Worm (Caenorhabditis elegans) whole organism, young adult: ENCODE data around the gene sre-32.

Experiments used
- B0336.3 ChIP-seq: fragments of 200-800 bp; sonication (Bioruptor generic); IDR thresholded peaks from 2 replicates; pipeline ENCODE4 v1.3.6; 2022; ENCODE audit warnings: missing genetic modification characterization, missing compliant biosample characterization
- F22D6.2 ChIP-seq: sonication (generic microtip); optimal IDR thresholded peaks from 2 replicates; lab custom pipeline; 2016; ENCODE audit warnings: mild to moderate bottlenecking, missing genetic modification characterization, missing compliant biosample characterization
- F23B12.7 ChIP-seq: sonication (generic microtip); optimal IDR thresholded peaks from 2 replicates; lab custom pipeline; 2017; ENCODE audit warnings: missing genetic modification characterization, mild to moderate bottlenecking, missing compliant biosample characterization, antibody characterized with exemption, moderate library complexity; ENCODE audit not compliant: insufficient read depth
- F33H1.4 ChIP-seq: fragments of 200-800 bp; sonication (Bioruptor generic); IDR thresholded peaks from 2 replicates; pipeline ENCODE4 v1.3.6; 2022; ENCODE audit warnings: missing genetic modification reagents, missing genetic modification characterization, missing compliant biosample characterization
- F37B4.10 ChIP-seq: fragments of 200-800 bp; sonication (Bioruptor generic); IDR thresholded peaks from 2 replicates; pipeline ENCODE4 v1.3.6; 2022; ENCODE audit warnings: missing genetic modification characterization, missing compliant biosample characterization
- F55B11.4 ChIP-seq: sonication (generic microtip); optimal IDR thresholded peaks from 2 replicates; lab custom pipeline; 2016; ENCODE audit warnings: missing compliant biosample characterization, missing genetic modification characterization, borderline replicate concordance; ENCODE audit not compliant: insufficient read depth
- T07F8.4 ChIP-seq: sonication (generic microtip); optimal IDR thresholded peaks from 2 replicates; lab custom pipeline; 2016; ENCODE audit warnings: mild to moderate bottlenecking, missing genetic modification characterization, moderate library complexity, missing compliant biosample characterization
- Y53G8AR.9 ChIP-seq: fragments of 200-800 bp; sonication (Bioruptor generic); conservative IDR thresholded peaks from 2 replicates; pipeline ENCODE4 v1.3.6; 2022; ENCODE audit warnings: missing genetic modification reagents, missing genetic modification characterization, missing compliant biosample characterization
- Y79H2A.3 ChIP-seq: fragments of 200-800 bp; sonication (Bioruptor generic); conservative IDR thresholded peaks from 2 replicates; pipeline ENCODE4 v1.3.6; 2022; ENCODE audit warnings: missing genetic modification reagents, missing genetic modification characterization, missing compliant biosample characterization
- atf-7 ChIP-seq: sonication (generic microtip); optimal IDR thresholded peaks from 2 replicates; lab custom pipeline; 2017; ENCODE audit warnings: mild to moderate bottlenecking, missing genetic modification characterization, missing compliant biosample characterization
- athp-1 ChIP-seq: sonication (generic microtip); optimal IDR thresholded peaks from 2 replicates; lab custom pipeline; 2017; ENCODE audit warnings: mild to moderate bottlenecking, missing genetic modification characterization, missing compliant biosample characterization
- attf-6 ChIP-seq: fragments of 200-800 bp; sonication (Bioruptor generic); IDR thresholded peaks from 2 replicates; pipeline ENCODE4 v1.3.6; 2022; ENCODE audit warnings: missing genetic modification reagents, missing genetic modification characterization, missing compliant biosample characterization
- bed-2 ChIP-seq: fragments of 200-800 bp; sonication (Bioruptor generic); IDR thresholded peaks from 2 replicates; pipeline ENCODE4 v1.3.6; 2022; ENCODE audit warnings: missing genetic modification reagents, missing genetic modification characterization, missing compliant biosample characterization
- cebp-2 ChIP-seq: fragments of 200-800 bp; sonication (Bioruptor generic); IDR thresholded peaks from 2 replicates; pipeline ENCODE4 v1.3.6; 2022; ENCODE audit warnings: missing genetic modification characterization, missing compliant biosample characterization
- ceh-100 ChIP-seq: fragments of 200-800 bp; sonication (Bioruptor generic); IDR thresholded peaks from 2 replicates; pipeline ENCODE4 v1.3.6; 2022; ENCODE audit warnings: missing genetic modification reagents, missing genetic modification characterization, missing compliant biosample characterization
- ceh-58 ChIP-seq: fragments of 200-800 bp; sonication (Bioruptor generic); IDR thresholded peaks from 2 replicates; pipeline ENCODE4 v1.3.6; 2022; ENCODE audit warnings: missing genetic modification characterization, missing compliant biosample characterization
- ceh-91 ChIP-seq: fragments of 200-800 bp; sonication (Bioruptor generic); IDR thresholded peaks from 2 replicates; pipeline ENCODE4 v1.3.6; 2022; ENCODE audit warnings: missing genetic modification reagents, missing genetic modification characterization, missing compliant biosample characterization
- dox-1 ChIP-seq: fragments of 200-800 bp; sonication (Bioruptor generic); IDR thresholded peaks from 2 replicates; pipeline ENCODE4 v1.3.6; 2022; ENCODE audit warnings: missing genetic modification reagents, missing genetic modification characterization, missing compliant biosample characterization
- dpl-1 ChIP-seq: fragments of 150-350 bp; optimal IDR thresholded peaks from 2 replicates; lab custom pipeline; 2014; ENCODE audit warnings: missing biosample characterization, missing genetic modification reagents, missing genetic modification characterization
- efl-1 ChIP-seq: fragments of 150-350 bp; optimal IDR thresholded peaks from 2 replicates; lab custom pipeline; 2014; ENCODE audit warnings: missing biosample characterization, missing genetic modification reagents, missing genetic modification characterization
- egl-18 ChIP-seq: fragments of 200-800 bp; sonication (Bioruptor generic); IDR thresholded peaks from 2 replicates; pipeline ENCODE4 v1.3.6; 2022; ENCODE audit warnings: missing genetic modification reagents, missing genetic modification characterization, missing compliant biosample characterization
- egl-44 ChIP-seq: fragments of 200-800 bp; sonication (Bioruptor generic); IDR thresholded peaks from 2 replicates; pipeline ENCODE4 v1.3.6; 2022; ENCODE audit warnings: missing genetic modification reagents, missing genetic modification characterization, missing compliant biosample characterization
- egrh-3 ChIP-seq: fragments of 200-800 bp; sonication (Bioruptor generic); IDR thresholded peaks from 2 replicates; pipeline ENCODE4 v1.3.6; 2022; ENCODE audit warnings: missing genetic modification reagents, missing genetic modification characterization, missing compliant biosample characterization
- fkh-3 ChIP-seq: sonication (generic microtip); optimal IDR thresholded peaks from 2 replicates; lab custom pipeline; 2016; ENCODE audit warnings: mild to moderate bottlenecking, missing genetic modification characterization, missing compliant biosample characterization
- hlh-12 ChIP-seq: sonication (generic microtip); optimal IDR thresholded peaks from 2 replicates; lab custom pipeline; 2016; ENCODE audit warnings: missing genetic modification characterization, missing compliant biosample characterization
- hmg-1.2 ChIP-seq: fragments of 200-800 bp; sonication (Bioruptor generic); IDR thresholded peaks from 2 replicates; pipeline ENCODE4 v1.3.6; 2022; ENCODE audit warnings: missing genetic modification reagents, missing genetic modification characterization, missing compliant biosample characterization
- let-526 ChIP-seq: fragments of 200-800 bp; sonication (Bioruptor generic); IDR thresholded peaks from 2 replicates; pipeline ENCODE4 v1.3.6; 2022; ENCODE audit warnings: missing genetic modification reagents, missing genetic modification characterization, missing compliant biosample characterization
- lin-26 ChIP-seq: fragments of 200-800 bp; sonication (Bioruptor generic); IDR thresholded peaks from 2 replicates; pipeline ENCODE4 v1.3.6; 2022; ENCODE audit warnings: missing genetic modification reagents, missing genetic modification characterization, missing compliant biosample characterization
- lin-35 ChIP-seq, 3 experiments: fragments of 150-350 bp in 2 of 3; sonication (generic microtip) in 1 of 3; optimal IDR thresholded peaks; 2 replicates each; lab custom pipeline; 2014 to 2018; ENCODE audit warnings: missing biosample characterization in 3 of 3, missing genetic modification characterization in 3 of 3, missing genetic modification reagents in 3 of 3
- madf-6 ChIP-seq: fragments of 200-800 bp; sonication (Bioruptor generic); IDR thresholded peaks from 2 replicates; pipeline ENCODE4 v1.3.6; 2022; ENCODE audit warnings: missing genetic modification reagents, missing genetic modification characterization, missing compliant biosample characterization
- nfyb-1 ChIP-seq: fragments of 200-800 bp; sonication (Bioruptor generic); IDR thresholded peaks from 2 replicates; pipeline ENCODE4 v1.3.6; 2022; ENCODE audit warnings: missing genetic modification reagents, missing genetic modification characterization, missing compliant biosample characterization
- nhr-179 ChIP-seq: sonication (generic microtip); optimal IDR thresholded peaks from 2 replicates; lab custom pipeline; 2016; ENCODE audit warnings: mild to moderate bottlenecking, missing genetic modification characterization, missing compliant biosample characterization
- nhr-27 ChIP-seq: fragments of 200-800 bp; sonication (Bioruptor generic); optimal IDR thresholded peaks from 2 replicates; lab custom pipeline; 2018; ENCODE audit warnings: mild to moderate bottlenecking, missing genetic modification characterization, moderate library complexity, missing compliant biosample characterization
- nhr-80 ChIP-seq: sonication (generic microtip); optimal IDR thresholded peaks from 2 replicates; lab custom pipeline; 2016; ENCODE audit warnings: missing genetic modification characterization, missing compliant biosample characterization
- nhr-90 ChIP-seq: sonication (generic microtip); optimal IDR thresholded peaks from 2 replicates; lab custom pipeline; 2016; ENCODE audit warnings: missing genotype, mild to moderate bottlenecking, missing genetic modification characterization, missing compliant biosample characterization
- pha-4 ChIP-seq: fragments of 150-350 bp; sonication (generic microtip); optimal IDR thresholded peaks from 2 replicates; lab custom pipeline; 2014; ENCODE audit warnings: missing biosample characterization, missing genetic modification reagents, missing genetic modification characterization
- rec-8 ChIP-seq, 2 experiments: sonication (generic microtip); optimal IDR thresholded peaks; 2 replicates each; lab custom pipeline; 2016; ENCODE audit warnings: mild to moderate bottlenecking in 2 of 2, missing genetic modification characterization in 2 of 2, missing genetic modification reagents in 2 of 2, missing genotype in 2 of 2, missing biosample characterization in 1 of 2, missing compliant biosample characterization in 1 of 2, moderate library complexity in 1 of 2
- snpc-3.4 ChIP-seq: sonication (generic microtip); optimal IDR thresholded peaks from 2 replicates; lab custom pipeline; 2017; ENCODE audit warnings: missing genetic modification characterization, mild to moderate bottlenecking, missing compliant biosample characterization, antibody characterized with exemption, moderate library complexity, missing genotype, missing genetic modification reagents
- somi-1 ChIP-seq: fragments of 200-800 bp; sonication (Bioruptor generic); optimal IDR thresholded peaks from 2 replicates; lab custom pipeline; 2018; ENCODE audit warnings: mild to moderate bottlenecking, missing genetic modification characterization, missing compliant biosample characterization
- tbp1 ChIP-seq: fragments of 200-800 bp; sonication (Bioruptor generic); optimal IDR thresholded peaks from 2 replicates; lab custom pipeline; 2018; ENCODE audit warnings: mild to moderate bottlenecking, missing genetic modification characterization, missing compliant biosample characterization
- zfh-2 ChIP-seq: fragments of 200-800 bp; sonication (Bioruptor generic); conservative IDR thresholded peaks from 2 replicates; pipeline ENCODE4 v1.3.6; 2022; ENCODE audit warnings: missing genetic modification reagents, missing genetic modification characterization, missing compliant biosample characterization
- ztf-25 ChIP-seq: fragments of 200-800 bp; sonication (Bioruptor generic); IDR thresholded peaks from 2 replicates; pipeline ENCODE4 v1.3.6; 2022; ENCODE audit warnings: missing genetic modification reagents, missing genetic modification characterization, missing compliant biosample characterization

Gene sre-32

ce11 chrII:12494556-12495131 lies 38.1 kb upstream of the sre-32 start, which contains the start of gene col-85 (continued):
- peak; percentile 75 for TF ChIP-seq B0336.3
- TF ChIP-seq egl-44 (GFP tag; lab: Robert Waterston, UW): peak; percentile 89
- peak; percentile 65 for TF ChIP-seq hlh-12 (tag; lab: Kevin White, UChicago)
- peak; percentile 95 for TF ChIP-seq dox-1
- TF ChIP-seq ztf-25 (GFP tag; lab: Robert Waterston, UW): peak; percentile 93
- peak in 1 of 3 experiments; percentile 78 for TF ChIP-seq lin-35 (GFP tag; optimal IDR thresholded peaks at IDR 0.05; lab: Kevin White, UChicago)
- TF ChIP-seq rec-8 (tag; optimal IDR thresholded peaks at IDR 0.05; lab: Kevin White, UChicago): peak; percentile 76 to 91
- peak; percentile 53 for TF ChIP-seq F33H1.4 (GFP tag; lab: Robert Waterston, UW)
- TF ChIP-seq pha-4 (tag; lab: Kevin White, UChicago): no peak
- TF ChIP-seq somi-1 (GFP tag; lab: Kevin White, UChicago): peak; percentile 79
- TF ChIP-seq bed-2: no peak
- peak; percentile 92 for TF ChIP-seq snpc-3.4 (tag; lab: Kevin White, UChicago)
- TF ChIP-seq Y79H2A.3: no peak
- TF ChIP-seq ceh-58 (GFP tag; lab: Robert Waterston, UW): peak; percentile 93
- peak; percentile 42 for TF ChIP-seq nhr-179 (tag; lab: Kevin White, UChicago)
- TF ChIP-seq nhr-27 (tag; lab: Kevin White, UChicago): peak; percentile 72
- TF ChIP-seq tbp1 (GFP tag; lab: Kevin White, UChicago): peak; percentile 95
- TF ChIP-seq ceh-100 (GFP tag; lab: Robert Waterston, UW): peak; percentile 78
- peak; percentile 26 for TF ChIP-seq efl-1 (GFP tag; lab: Kevin White, UChicago)
- TF ChIP-seq F37B4.10: 0 out of 2 replicates have a peak, but pooled peaks have one; percentile 86
- TF ChIP-seq madf-6 (GFP tag; lab: Robert Waterston, UW): peak; percentile 72
- peak; percentile 39 for TF ChIP-seq nhr-80 (tag; lab: Kevin White, UChicago)
- peak; percentile 94 for TF ChIP-seq nhr-90
- TF ChIP-seq ceh-91 (GFP tag; lab: Robert Waterston, UW): peak; percentile 43
- no peak for TF ChIP-seq F55B11.4
- peak; percentile 93 for TF ChIP-seq nfyb-1 (GFP tag; lab: Robert Waterston, UW)
- 0 out of 2 replicates have a peak, but pooled peaks have one; percentile 35 for TF ChIP-seq let-526
- TF ChIP-seq fkh-3 (tag; lab: Kevin White, UChicago): peak; percentile 87
- peak; percentile 90 for TF ChIP-seq hmg-1.2 (GFP tag; lab: Robert Waterston, UW)
- peak; percentile 79 for TF ChIP-seq Y53G8AR.9 (GFP tag; lab: Robert Waterston, UW)
- TF ChIP-seq T07F8.4 (tag; lab: Kevin White, UChicago): peak; percentile 85
- TF ChIP-seq athp-1: peak; percentile 60
- peak; percentile 24 for TF ChIP-seq dpl-1 (GFP tag; lab: Kevin White, UChicago)
- peak; percentile 67 for TF ChIP-seq atf-7 (tag; lab: Kevin White, UChicago)
- TF ChIP-seq attf-6 (GFP tag; lab: Robert Waterston, UW): peak; percentile 56; the same call in 1 of the 2 replicates
- TF ChIP-seq lin-26 (GFP tag; lab: Robert Waterston, UW): peak; percentile 98

ce11 chrII:12494067-12494477 lies 37.5 kb upstream of the sre-32 start:
- TF ChIP-seq B0336.3 (no peak), cebp-2 (GFP tag; lab: Robert Waterston, UW) (0 out of 2 replicates have a peak, but pooled peaks have one; percentile 4), egrh-3 (peak; percentile 97), F23B12.7 (tag; lab: Kevin White, UChicago) (no peak), F22D6.2 (tag; lab: Kevin White, UChicago) (no peak), egl-18 (GFP tag; lab: Robert Waterston, UW) (no peak), F37B4.10 (0 out of 2 replicates have a peak, but pooled peaks have one; percentile 71), zfh-2 (GFP tag; lab: Robert Waterston, UW) (peak; percentile 74)
